Fruit fly (Drosophila melanogaster): ENCODE results near the gene Ada1-1.

DNA sequence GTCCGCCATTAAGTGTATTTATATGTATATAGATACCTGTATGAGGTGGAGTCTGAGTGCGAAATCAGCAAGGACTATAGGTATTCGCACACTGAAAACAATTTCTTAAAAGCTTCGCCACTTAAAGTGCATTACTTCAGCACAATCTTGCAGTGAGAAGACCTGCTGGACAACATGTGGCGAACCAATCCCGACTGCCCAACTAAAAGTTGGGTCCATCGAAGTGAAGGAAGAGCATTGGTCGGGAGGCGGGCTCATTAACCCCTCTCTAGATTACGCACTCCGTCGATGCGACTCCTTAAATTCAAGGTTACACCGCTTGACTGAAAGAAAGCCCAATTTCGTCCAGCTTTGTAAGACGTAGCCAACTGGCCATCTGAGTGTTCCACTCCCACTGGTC lies 16.6 kb downstream of the Ada1-1 start:
- TF ChIP-seq Mnt (GFP tag; optimal IDR thresholded peaks at IDR 0.05) (no peak), CG12768 (GFP tag; optimal IDR thresholded peaks at IDR 0.05) (no peak), CG7045 (GFP tag; optimal IDR thresholded peaks at IDR 0.05) (no peak), CG11617 (GFP tag; optimal IDR thresholded peaks at IDR 0.05) (no peak), cic (GFP tag; optimal IDR thresholded peaks at IDR 0.05) (no peak)
